Worm (Caenorhabditis elegans) whole organism, mixed stage, embryonic: Measurements from ENCODE around the gene C33F10.12.
"Not testable (repeated sequence)": the region's sequence is repeated elsewhere in the genome, so short reads cannot be mapped to it uniquely, and the experiment has no call there.

Experiments used
- M03D4.4 ChIP-seq: sonication (generic microtip); optimal IDR thresholded peaks from 2 replicates; lab custom pipeline; 2017; ENCODE audit warnings: mild to moderate bottlenecking, missing genetic modification characterization, missing compliant biosample characterization
- bed-3 ChIP-seq: fragments of 200-800 bp; sonication (Bioruptor generic); optimal IDR thresholded peaks from 3 replicates; lab custom pipeline; 2018; ENCODE audit warnings: mild to moderate bottlenecking, missing genetic modification characterization, moderate library complexity, missing compliant biosample characterization
- blmp-1 ChIP-seq: fragments of 150-350 bp; optimal IDR thresholded peaks from 2 replicates; lab custom pipeline; 2014; ENCODE audit warnings: missing biosample characterization, missing genetic modification characterization
- ceh-39 ChIP-seq: fragments of 150-350 bp; optimal IDR thresholded peaks from 2 replicates; lab custom pipeline; 2014; ENCODE audit warnings: missing biosample characterization, missing genetic modification characterization
- ces-1 ChIP-seq: fragments of 150-350 bp; optimal IDR thresholded peaks from 2 replicates; lab custom pipeline; 2014; ENCODE audit warnings: missing biosample characterization, missing genetic modification reagents, missing genetic modification characterization
- cnd-1 ChIP-seq: fragments of 200-800 bp; sonication (Bioruptor generic); optimal IDR thresholded peaks from 2 replicates; lab custom pipeline; 2018; ENCODE audit warnings: mild to moderate bottlenecking, missing genetic modification characterization, missing compliant biosample characterization
- elt-1 ChIP-seq: sonication (generic microtip); optimal IDR thresholded peaks from 2 replicates; lab custom pipeline; 2017; ENCODE audit warnings: missing genetic modification characterization, mild to moderate bottlenecking, missing compliant biosample characterization, antibody characterized with exemption, moderate library complexity, borderline replicate concordance; ENCODE audit not compliant: insufficient read depth
- elt-3 ChIP-seq: fragments of 150-350 bp; optimal IDR thresholded peaks from 2 replicates; lab custom pipeline; 2014; ENCODE audit warnings: missing biosample characterization, missing genetic modification characterization
- flh-1 ChIP-seq: fragments of 200-800 bp; sonication (Bioruptor generic); optimal IDR thresholded peaks from 2 replicates; lab custom pipeline; 2018; ENCODE audit warnings: mild to moderate bottlenecking, missing genetic modification characterization, moderate library complexity, missing compliant biosample characterization
- hlh-1 ChIP-seq: fragments of 150-350 bp; optimal IDR thresholded peaks from 2 replicates; lab custom pipeline; 2014; ENCODE audit warnings: missing biosample characterization, missing genetic modification reagents, missing genetic modification characterization
- lin-13 ChIP-seq: fragments of 150-350 bp; optimal IDR thresholded peaks from 2 replicates; lab custom pipeline; 2014; ENCODE audit warnings: missing biosample characterization, missing genetic modification characterization
- lsy-2 ChIP-seq: fragments of 150-350 bp; optimal IDR thresholded peaks from 2 replicates; lab custom pipeline; 2014; ENCODE audit warnings: missing biosample characterization, missing genetic modification characterization
- mab-5 ChIP-seq: fragments of 150-350 bp; optimal IDR thresholded peaks from 2 replicates; lab custom pipeline; 2014; ENCODE audit warnings: missing biosample characterization, missing genetic modification characterization
- mep-1 ChIP-seq: fragments of 150-350 bp; optimal IDR thresholded peaks from 2 replicates; lab custom pipeline; 2017; ENCODE audit warnings: missing biosample characterization, missing genetic modification reagents, missing genetic modification characterization, inconsistent platforms
- mls-2 ChIP-seq: sonication (generic microtip); optimal IDR thresholded peaks from 2 replicates; lab custom pipeline; 2016; ENCODE audit warnings: mild to moderate bottlenecking, missing genetic modification characterization, moderate library complexity, missing compliant biosample characterization
- nhr-12 ChIP-seq: fragments of 150-350 bp; optimal IDR thresholded peaks from 2 replicates; lab custom pipeline; 2014; ENCODE audit warnings: missing biosample characterization, missing genetic modification characterization
- nhr-2 ChIP-seq: fragments of 150-350 bp; optimal IDR thresholded peaks from 2 replicates; lab custom pipeline; 2014; ENCODE audit warnings: missing biosample characterization, missing genetic modification characterization
- nhr-237 ChIP-seq: fragments of 150-350 bp; optimal IDR thresholded peaks from 2 replicates; lab custom pipeline; 2014; ENCODE audit warnings: missing biosample characterization, missing genetic modification characterization
- nhr-28 ChIP-seq: fragments of 150-350 bp; optimal IDR thresholded peaks from 2 replicates; lab custom pipeline; 2014; ENCODE audit warnings: missing biosample characterization, missing genetic modification characterization
- nhr-76 ChIP-seq: sonication (generic microtip); optimal IDR thresholded peaks from 2 replicates; lab custom pipeline; 2017; ENCODE audit warnings: missing biosample characterization, missing genetic modification characterization
- pha-4 ChIP-seq: fragments of 150-350 bp; optimal IDR thresholded peaks from 2 replicates; lab custom pipeline; 2018; ENCODE audit warnings: missing biosample characterization, missing genetic modification reagents, missing genetic modification characterization
- sem-2 ChIP-seq: fragments of 200-800 bp; sonication (Bioruptor generic); optimal IDR thresholded peaks from 2 replicates; lab custom pipeline; 2018; ENCODE audit warnings: mild to moderate bottlenecking, missing genetic modification characterization, missing compliant biosample characterization
- snpc-4 ChIP-seq: fragments of 150-350 bp; optimal IDR thresholded peaks from 2 replicates; lab custom pipeline; 2014; ENCODE audit warnings: missing biosample characterization, missing genetic modification characterization
- unc-39 ChIP-seq: fragments of 150-350 bp; optimal IDR thresholded peaks from 2 replicates; lab custom pipeline; 2014; ENCODE audit warnings: missing biosample characterization, missing genetic modification characterization
- unc-62 ChIP-seq: fragments of 150-350 bp; optimal IDR thresholded peaks from 2 replicates; lab custom pipeline; 2014; ENCODE audit warnings: missing biosample characterization, missing genetic modification reagents, missing genetic modification characterization
- zip-8 ChIP-seq: fragments of 150-350 bp; optimal IDR thresholded peaks from 2 replicates; lab custom pipeline; 2014; ENCODE audit warnings: missing biosample characterization, missing genetic modification characterization
- ztf-11 ChIP-seq: fragments of 150-350 bp; optimal IDR thresholded peaks from 2 replicates; lab custom pipeline; 2014; ENCODE audit warnings: missing biosample characterization, missing genetic modification characterization

The C33F10.12 gene

DNA sequence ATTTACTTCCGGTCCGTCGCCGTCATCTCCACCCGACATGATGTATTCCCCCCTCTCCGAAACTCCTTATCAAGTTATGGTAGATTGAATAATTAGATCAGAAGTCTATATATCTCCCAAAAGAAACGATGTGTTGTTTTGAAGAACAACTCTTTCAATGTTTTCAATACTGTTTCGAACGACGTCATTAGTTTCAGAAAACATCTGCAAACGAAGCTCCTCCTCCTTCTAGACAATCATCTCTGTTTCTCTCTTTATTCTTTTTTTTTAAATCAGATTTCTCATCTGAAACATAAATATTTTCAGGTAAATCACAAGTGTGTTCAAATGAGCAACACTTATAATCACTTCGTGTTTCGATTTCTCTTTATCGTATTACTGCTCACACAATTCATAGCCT, 12.3 kb upstream of the C33F10.12 start, which contains the start of gene T23B7.3:
Gene T23B7.3, plus strand, starts transcription at position 301 of the 400 bp plus-strand sequence.
- TF ChIP-seq lsy-2 (tag; lab: Kevin White, UChicago) (no peak), cnd-1 (tag; lab: Kevin White, UChicago) (no peak), ces-1 (peak; percentile 5), nhr-28 (tag; lab: Kevin White, UChicago) (no peak), ceh-39 (tag; lab: Kevin White, UChicago) (no peak), nhr-76 (tag; lab: Kevin White, UChicago) (no peak), blmp-1 (tag; lab: Kevin White, UChicago) (no peak)

DNA sequence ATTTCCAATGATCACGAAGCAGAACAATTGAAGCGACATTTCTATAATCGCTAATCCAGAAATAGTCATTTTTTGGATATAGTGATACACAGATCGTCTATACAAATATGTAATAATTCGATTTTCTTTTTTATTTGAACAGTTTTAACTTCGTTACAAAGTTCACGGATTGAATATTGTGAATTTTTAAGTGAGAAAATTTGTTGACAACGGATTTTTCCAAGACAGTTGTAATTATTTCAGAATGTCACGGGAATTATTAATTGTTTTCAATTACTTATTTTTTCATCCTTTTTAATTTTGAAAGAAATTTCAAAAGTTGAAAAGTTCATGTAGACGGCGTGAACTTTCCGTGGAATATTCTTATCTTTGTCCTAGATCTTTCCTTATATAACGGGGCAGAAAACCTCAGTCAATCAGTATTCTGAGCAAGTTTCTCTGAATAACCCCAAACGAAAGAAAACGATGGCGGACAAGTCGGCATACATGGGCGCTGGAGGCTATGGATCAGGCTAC, 4.6 kb upstream of the C33F10.12 start, which contains the start of the genes T23B7.2 and nspd-4:
Gene T23B7.2, minus strand, starts transcription at position 101 of the 516 bp plus-strand sequence.
Gene nspd-4, plus strand, starts transcription at position 466 of the 516 bp plus-strand sequence.
- TF ChIP-seq elt-3; nhr-28 (tag; lab: Kevin White, UChicago); mab-5 (tag; lab: Kevin White, UChicago): not testable (repeated sequence)
- TF ChIP-seq, all 35 proteins: peak for 0; not testable (repeated sequence) for 35

DNA sequence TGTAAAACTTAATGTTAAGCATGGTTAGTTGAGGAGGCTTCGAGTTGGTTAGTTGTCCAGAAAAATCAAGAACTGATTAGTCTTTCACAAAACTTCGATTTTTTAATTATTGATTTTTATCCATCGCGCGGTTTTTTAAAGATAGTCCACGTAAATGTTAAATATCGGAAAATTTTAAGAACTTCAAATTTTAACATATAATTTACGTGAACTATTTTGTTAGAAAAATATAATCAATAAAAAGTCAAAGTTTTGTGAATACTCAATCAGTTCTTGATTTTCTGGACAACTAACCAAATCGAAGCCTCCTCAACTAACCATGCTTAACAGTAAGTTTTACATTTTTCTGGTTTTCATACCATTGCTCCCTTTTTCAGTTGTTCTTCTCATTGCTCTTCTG, 2.8 kb downstream of the C33F10.12 start, which contains the start of the genes C33F10.11 and C33F10.1:
Gene C33F10.11, minus strand, starts transcription at position 101 of the 400 bp plus-strand sequence.
Gene C33F10.1, plus strand, starts transcription at position 263 of the 400 bp plus-strand sequence.
- no peak for TF ChIP-seq snpc-4
- TF ChIP-seq, all 35 proteins: peak for 0

DNA sequence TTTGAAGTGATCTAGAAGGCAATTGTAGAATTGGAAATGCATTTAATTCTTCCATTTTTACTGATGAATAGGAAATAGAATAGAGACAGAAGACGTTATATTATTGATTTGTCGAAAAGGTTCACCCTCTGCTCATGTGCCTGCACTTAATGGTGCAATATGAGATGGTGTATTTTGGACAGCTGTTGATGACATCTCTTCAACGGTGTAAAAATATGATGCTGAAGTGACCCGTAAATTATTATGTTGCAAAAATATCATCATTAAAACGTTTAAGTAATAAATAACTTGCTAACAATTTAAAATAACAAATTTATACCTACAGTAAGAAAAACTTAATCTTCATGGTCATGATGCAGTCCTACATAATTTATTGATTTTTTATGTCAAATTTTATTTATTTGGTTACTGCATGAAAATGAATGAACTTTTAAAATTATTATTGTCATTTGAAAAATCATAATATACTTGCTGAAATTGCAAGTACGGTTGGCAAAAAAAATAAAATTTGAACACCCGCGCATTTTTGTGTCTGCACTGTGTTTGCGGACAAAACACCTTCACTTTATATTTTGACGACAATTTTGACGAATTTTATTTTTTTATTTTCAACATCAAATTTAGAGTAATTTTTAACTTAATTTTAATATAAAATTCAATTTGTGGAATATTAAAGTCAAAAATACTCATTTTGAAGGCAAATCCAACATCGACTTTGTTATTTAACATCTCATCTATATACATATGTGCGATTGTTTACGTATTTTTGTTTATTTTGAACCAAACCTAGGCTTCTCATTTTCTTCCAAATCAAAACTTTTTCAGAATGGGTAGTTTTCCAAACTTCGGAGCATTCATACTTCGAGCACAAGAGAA, 9.6 kb downstream of the C33F10.12 start, which contains the start of the genes fbxb-88 and tbck-1:
Gene fbxb-88, minus strand, starts transcription at position 151 of the 876 bp plus-strand sequence.
Gene tbck-1, plus strand, starts transcription at position 826 of the 876 bp plus-strand sequence.
- TF ChIP-seq hlh-1 (tag; lab: Kevin White, UChicago) (peak; percentile 88), bed-3 (GFP tag; lab: Kevin White, UChicago) (no peak), mep-1 (tag; lab: Kevin White, UChicago) (peak; percentile 30), cnd-1 (tag; lab: Kevin White, UChicago) (peak; percentile 52), unc-62 (GFP tag; lab: Kevin White, UChicago) (peak; percentile 59), ceh-39 (tag; lab: Kevin White, UChicago) (no peak), lsy-2 (tag; lab: Kevin White, UChicago) (peak; percentile 47), nhr-2 (tag; lab: Kevin White, UChicago) (peak; percentile 43)

DNA sequence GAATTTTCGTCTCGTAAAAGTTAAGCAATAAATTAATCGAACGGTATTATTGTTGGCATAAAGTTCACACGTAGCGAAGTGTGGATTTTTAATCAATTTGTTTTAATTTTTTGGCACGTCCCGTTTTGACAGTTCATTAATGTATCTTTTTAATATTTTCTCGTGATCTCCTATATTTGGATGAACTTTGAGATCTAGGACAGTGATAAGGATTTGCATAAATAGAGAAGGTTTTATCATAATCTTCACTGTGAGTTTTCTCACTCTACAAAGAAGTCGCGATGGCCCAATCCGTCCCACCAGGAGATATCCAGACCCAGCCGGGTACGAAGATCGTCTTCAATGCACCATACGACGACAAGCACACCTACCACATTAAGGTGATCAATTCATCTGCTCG, 12.4 kb downstream of the C33F10.12 start, which contains the start of the genes C33F10.8 and msp-40:
Gene C33F10.8, minus strand, starts transcription at position 101 of the 400 bp plus-strand sequence.
Gene msp-40, plus strand, starts transcription at position 282 of the 400 bp plus-strand sequence.
- TF ChIP-seq M03D4.4, blmp-1, cnd-1 (tag; lab: Kevin White, UChicago): not testable (repeated sequence)

DNA sequence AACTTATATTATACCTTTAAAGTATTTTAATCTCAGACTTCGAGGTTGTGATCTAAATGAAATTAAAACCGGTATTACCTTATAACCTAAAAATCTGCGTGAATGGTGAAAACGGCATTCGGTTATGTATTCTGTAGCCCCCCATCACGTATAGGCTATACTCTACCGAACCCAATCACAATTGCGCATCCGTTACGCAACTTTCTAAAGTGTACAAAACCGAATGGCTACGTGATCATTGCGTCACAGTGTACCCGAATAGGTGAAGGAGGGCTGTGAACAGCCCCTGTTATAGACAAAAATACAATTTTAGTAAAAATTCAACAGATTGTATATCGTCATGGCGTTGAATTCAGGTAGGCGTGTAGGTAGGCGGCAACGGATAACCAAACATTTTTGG, 14.9 kb downstream of the C33F10.12 start:
- TF ChIP-seq nhr-237 (tag; lab: Kevin White, UChicago) (no peak), bed-3 (GFP tag; lab: Kevin White, UChicago) (no peak), mls-2 (no peak), lin-13 (tag; lab: Kevin White, UChicago) (no peak), ztf-11 (tag; lab: Kevin White, UChicago) (no peak), nhr-12 (tag; lab: Kevin White, UChicago) (no peak), mep-1 (tag; lab: Kevin White, UChicago) (no peak), pha-4 (tag; lab: Kevin White, UChicago) (no peak), flh-1 (GFP tag; lab: Kevin White, UChicago) (no peak), elt-1 (tag; lab: Kevin White, UChicago) (no peak), unc-39 (tag; lab: Kevin White, UChicago) (no peak), zip-8 (tag; lab: Kevin White, UChicago) (peak; percentile 96), ceh-39 (tag; lab: Kevin White, UChicago) (no peak), cnd-1 (tag; lab: Kevin White, UChicago) (no peak), nhr-2 (tag; lab: Kevin White, UChicago) (peak; percentile 70), M03D4.4 (tag; lab: Kevin White, UChicago) (no peak), sem-2 (GFP tag; lab: Kevin White, UChicago) (no peak)
- TF ChIP-seq, all 35 proteins: peak for 2
